Fruit fly (Drosophila melanogaster): ENCODE results near the gene mRpS6.

mRpS6 gene

DNA sequence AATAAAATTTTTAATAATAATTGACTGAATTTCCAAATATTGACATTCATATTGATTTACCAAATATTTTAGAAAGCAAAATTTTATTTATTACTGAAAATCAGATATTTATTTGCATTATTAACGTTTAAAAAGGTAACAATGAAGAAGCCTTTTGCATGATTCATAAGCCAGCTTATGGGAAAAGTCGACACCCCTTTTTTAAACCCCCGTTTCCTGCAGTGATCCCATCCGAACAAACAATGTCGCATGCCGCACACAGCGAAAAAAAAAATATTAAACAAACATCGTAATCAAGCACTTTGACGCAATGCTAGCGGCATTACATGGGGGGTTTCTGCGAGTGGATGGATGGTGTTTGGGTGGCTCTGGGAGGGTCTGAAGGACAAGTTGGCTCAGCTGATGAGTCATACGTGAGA is 10.7 kb upstream of the mRpS6 start (continued):
- peak; percentile 52 for TF ChIP-seq vri (GFP tag; optimal IDR thresholded peaks at IDR 0.05)
- no peak for TF ChIP-seq CG11902 (GFP tag; optimal IDR thresholded peaks at IDR 0.05)
- TF ChIP-seq CG6808 (GFP tag; optimal IDR thresholded peaks at IDR 0.05) = peak; percentile 1
- TF ChIP-seq Sox102F (GFP tag; optimal IDR thresholded peaks at IDR 0.05) = peak; percentile 22
- TF ChIP-seq CG8119 (GFP tag; IDR thresholded peaks at IDR 0.05) = no peak
- TF ChIP-seq Hr4 (GFP tag; optimal IDR thresholded peaks at IDR 0.05) = no peak
- TF ChIP-seq fkh (GFP tag; optimal IDR thresholded peaks at IDR 0.05) = peak; percentile 73
- TF ChIP-seq fd85E (GFP tag; optimal IDR thresholded peaks at IDR 0.05) = no peak
- no peak for TF ChIP-seq cyc (GFP tag; optimal IDR thresholded peaks at IDR 0.05)
- TF ChIP-seq CG34406 (GFP tag; optimal IDR thresholded peaks at IDR 0.05) = peak; percentile 19
- TF ChIP-seq CG6792 (GFP tag; optimal IDR thresholded peaks at IDR 0.05) = peak; percentile 33
- peak; percentile 1 for TF ChIP-seq Sox14 (GFP tag; optimal IDR thresholded peaks at IDR 0.05)
- TF ChIP-seq Sox15 (GFP tag; optimal IDR thresholded peaks at IDR 0.05) = no peak
- TF ChIP-seq ss (GFP tag; optimal IDR thresholded peaks at IDR 0.05) = peak in 1 of 2 experiments; percentile 29
- peak; percentile 4 for TF ChIP-seq Eip75B (GFP tag; optimal IDR thresholded peaks at IDR 0.05)
- no peak for TF ChIP-seq CG11762 (GFP tag; optimal IDR thresholded peaks at IDR 0.05; ENCODE audit: insufficient read depth)
- peak; percentile 27 for TF ChIP-seq CG3919 (GFP tag; optimal IDR thresholded peaks at IDR 0.05)
- TF ChIP-seq CG8632 (GFP tag; optimal IDR thresholded peaks at IDR 0.05) = peak; percentile 43
- TF ChIP-seq CG6854 (GFP tag; optimal IDR thresholded peaks at IDR 0.05) = no peak
- TF ChIP-seq Hr39 (GFP tag; optimal IDR thresholded peaks at IDR 0.05) = peak; percentile 10
- TF ChIP-seq acj6 (GFP tag; optimal IDR thresholded peaks at IDR 0.05) = peak; percentile 28
- no peak for TF ChIP-seq CG9139 (GFP tag; optimal IDR thresholded peaks at IDR 0.05)
- TF ChIP-seq svp (GFP tag) = peak; percentile 65
- TF ChIP-seq CG3032 (tag; optimal IDR thresholded peaks at IDR 0.05) = peak; percentile 46
- peak; percentile 7 for TF ChIP-seq Smox (GFP tag; optimal IDR thresholded peaks at IDR 0.05)
- TF ChIP-seq dac (GFP tag; optimal IDR thresholded peaks at IDR 0.05) = no peak
- no peak for TF ChIP-seq CG15336 (GFP tag; IDR thresholded peaks at IDR 0.05)

DNA sequence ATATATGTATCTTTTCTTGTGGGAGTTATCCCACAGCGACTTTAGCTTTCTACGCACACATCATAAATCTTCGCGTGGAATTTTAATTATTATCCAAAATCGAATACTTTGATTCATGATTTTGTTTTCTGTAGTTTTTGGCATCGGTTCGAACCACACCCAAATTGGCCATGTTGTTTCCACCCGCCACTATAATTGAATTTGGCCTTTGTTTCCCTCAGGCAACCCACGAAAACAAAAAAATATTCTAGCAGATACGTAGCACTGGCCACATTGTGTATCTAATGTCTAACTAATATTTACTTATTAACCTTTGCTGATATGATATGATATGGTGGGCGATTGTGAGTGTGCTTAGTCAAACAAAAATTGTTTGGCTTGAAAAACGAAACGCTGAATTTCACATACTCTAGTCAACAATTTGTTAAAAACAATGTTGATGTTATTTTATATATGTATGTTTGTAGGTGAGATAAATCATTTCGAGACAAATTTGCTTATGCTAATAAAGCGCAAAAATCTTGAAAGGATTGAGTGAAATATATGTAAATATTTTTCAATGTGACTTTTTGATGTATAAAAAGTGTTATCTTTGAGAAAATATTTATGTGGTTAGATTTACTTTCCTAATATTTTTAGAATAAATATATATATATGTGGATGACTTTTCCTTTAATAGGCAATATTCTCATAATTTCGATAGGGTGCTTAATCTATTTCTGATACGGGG is 9.3 kb upstream of the mRpS6 start:
- TF ChIP-seq svp (GFP tag) = peak; percentile 56
- TF ChIP-seq Eip78C (GFP tag) = peak; percentile 21
- TF ChIP-seq fkh (GFP tag; optimal IDR thresholded peaks at IDR 0.05) = peak; percentile 90
- TF ChIP-seq CG8119 (GFP tag; IDR thresholded peaks at IDR 0.05) = no peak

DNA sequence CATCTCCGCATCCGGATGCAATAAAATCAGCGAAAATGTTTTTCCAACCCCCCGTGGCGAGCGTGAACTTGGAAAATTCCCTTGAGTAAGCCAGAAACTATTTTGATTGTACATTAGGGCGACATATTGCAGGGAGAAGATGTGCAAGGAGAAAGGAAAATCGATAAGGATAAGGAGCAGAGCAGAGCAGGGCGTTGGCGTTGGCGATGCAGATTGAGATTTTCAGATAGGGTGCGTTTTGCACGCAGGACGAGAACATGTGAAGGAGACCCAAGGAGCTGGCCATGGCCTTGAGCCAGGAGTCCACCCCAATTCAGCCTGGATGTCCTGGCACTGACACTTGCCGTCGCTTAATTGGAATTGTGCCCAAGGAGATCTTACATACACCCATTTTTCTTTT is 7.4 kb upstream of the mRpS6 start:
- TF ChIP-seq CG6792 (GFP tag; optimal IDR thresholded peaks at IDR 0.05) (no peak), Hr39 (GFP tag; optimal IDR thresholded peaks at IDR 0.05) (no peak), achi (GFP tag; optimal IDR thresholded peaks at IDR 0.05) (no peak), Eip93F (GFP tag; optimal IDR thresholded peaks at IDR 0.05) (no peak), lz (GFP tag; optimal IDR thresholded peaks at IDR 0.05) (no peak)

DNA sequence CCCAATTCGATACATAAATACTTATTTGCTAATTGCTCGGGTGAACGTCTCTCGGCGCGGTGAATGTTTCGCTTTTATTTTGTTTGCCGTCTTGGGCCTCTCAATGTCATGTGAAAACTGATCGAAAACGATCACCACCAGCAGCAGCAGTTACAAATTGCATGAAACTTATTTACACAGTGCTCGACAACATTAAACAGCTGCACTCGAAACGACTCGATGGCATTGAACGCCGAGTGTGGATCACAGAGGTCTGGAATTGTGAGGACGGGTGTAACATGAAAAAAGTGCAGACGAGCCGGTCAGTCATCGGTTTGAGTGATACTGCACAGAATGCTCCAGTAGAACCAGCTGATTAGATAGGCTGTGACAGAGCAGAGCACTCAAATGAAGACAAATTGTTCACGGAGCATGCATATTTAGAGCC is 6.6 kb upstream of the mRpS6 start:
- TF ChIP-seq Eip78C (GFP tag) (peak; percentile 50), vri (GFP tag; optimal IDR thresholded peaks at IDR 0.05) (peak; percentile 37), CG15336 (GFP tag; IDR thresholded peaks at IDR 0.05) (no peak), fkh (GFP tag; optimal IDR thresholded peaks at IDR 0.05) (peak; percentile 51), CG11762 (GFP tag; optimal IDR thresholded peaks at IDR 0.05; ENCODE audit: insufficient read depth) (no peak), Sox102F (GFP tag; optimal IDR thresholded peaks at IDR 0.05) (no peak)

DNA sequence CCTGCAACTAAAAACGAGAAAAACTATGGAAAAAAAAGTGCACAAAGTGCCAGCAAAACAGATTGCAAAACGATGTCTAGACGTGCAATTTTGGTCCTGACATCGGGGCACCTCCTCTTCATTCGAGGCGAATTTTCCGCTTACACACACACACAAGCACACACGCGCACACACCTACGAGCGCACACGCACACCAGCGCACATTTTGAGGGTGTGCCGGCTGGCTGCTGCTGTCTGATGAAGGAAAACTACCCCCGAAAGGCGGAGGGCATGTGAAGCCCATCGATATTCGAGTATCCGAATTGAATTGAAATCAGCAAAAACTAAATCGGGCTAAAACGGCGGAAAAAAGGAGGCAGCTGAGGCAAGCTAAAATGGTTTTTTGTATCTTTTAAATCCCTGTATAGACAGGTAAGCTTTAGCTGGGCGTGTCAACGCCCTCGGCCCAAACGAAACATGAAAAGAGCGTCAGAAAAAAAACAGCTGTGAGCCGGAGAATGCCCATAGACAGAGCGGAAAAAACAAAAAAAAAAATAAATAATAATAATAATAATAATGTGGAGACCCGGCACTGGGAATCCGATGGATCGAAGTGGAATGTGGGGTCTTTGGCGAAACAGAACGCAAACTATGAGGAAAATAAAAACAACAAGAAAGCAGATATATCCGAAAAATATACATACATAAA is 4.5 kb upstream of the mRpS6 start:
- no peak for TF ChIP-seq Ets21C (GFP tag; optimal IDR thresholded peaks at IDR 0.05)
- no peak for TF ChIP-seq CG31627 (GFP tag; optimal IDR thresholded peaks at IDR 0.05)
- TF ChIP-seq CG4318 (GFP tag; optimal IDR thresholded peaks at IDR 0.05) = no peak
- no peak for TF ChIP-seq Ets96B (tag; optimal IDR thresholded peaks at IDR 0.05)
- TF ChIP-seq CG9139 (GFP tag; optimal IDR thresholded peaks at IDR 0.05) = no peak
- TF ChIP-seq Eip75B (GFP tag; optimal IDR thresholded peaks at IDR 0.05) = no peak
- no peak for TF ChIP-seq CG8319 (GFP tag; optimal IDR thresholded peaks at IDR 0.05)
- TF ChIP-seq lz (GFP tag; optimal IDR thresholded peaks at IDR 0.05) = no peak
- no peak for TF ChIP-seq CG11762 (GFP tag; optimal IDR thresholded peaks at IDR 0.05; ENCODE audit: insufficient read depth)

All from whole organism, prepupa.